Fruit fly (Drosophila melanogaster): Measurements from ENCODE around the gene Ttc1.

The Ttc1 gene

dm6 chr3R:16454192-16454591 lies 11.4 kb upstream of the Ttc1 start, which contains the start of gene CG10405:
CG10405 (plus strand) TSS chr3R:16454492.
- TF ChIP-seq CG11617 (GFP tag; optimal IDR thresholded peaks at IDR 0.05) (no peak), Clk (GFP tag; optimal IDR thresholded peaks at IDR 0.05) (no peak)

DNA sequence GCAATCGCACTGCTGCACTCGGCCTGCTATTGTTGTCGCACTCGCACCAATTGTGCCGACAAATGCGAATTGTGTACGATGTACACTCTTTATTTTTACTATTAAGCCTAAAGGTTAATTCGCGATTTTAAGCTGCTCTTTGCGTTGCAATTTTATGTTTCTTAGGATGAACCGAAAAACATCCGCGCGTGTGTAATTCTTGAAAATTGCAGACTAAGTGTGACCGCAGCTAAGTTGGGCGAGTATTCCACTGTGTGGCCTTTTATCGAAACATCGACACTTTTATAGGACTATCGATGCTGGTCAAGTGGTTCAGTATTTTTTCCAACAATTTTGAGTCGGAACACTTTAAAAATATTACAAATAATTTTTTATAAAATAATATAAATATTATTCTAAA lies 10.8 kb upstream of the Ttc1 start, which contains the start of gene Pak3:
Pak3 (minus strand) TSS at position 225 of the 400 bp plus-strand sequence.
- no peak for TF ChIP-seq tj (GFP tag; optimal IDR thresholded peaks at IDR 0.05)
- peak; percentile 44 for TF ChIP-seq kay (GFP tag; ENCODE audit: borderline replicate concordance)
- TF ChIP-seq CG7101 (tag; optimal IDR thresholded peaks at IDR 0.05), result peak; percentile 22
- no peak for TF ChIP-seq cic (GFP tag; optimal IDR thresholded peaks at IDR 0.05)
- TF ChIP-seq CG1620 (GFP tag; optimal IDR thresholded peaks at IDR 0.05), result peak; percentile 9
- no peak for TF ChIP-seq toe (GFP tag; optimal IDR thresholded peaks at IDR 0.05)
- TF ChIP-seq bab1 (GFP tag; optimal IDR thresholded peaks at IDR 0.05), result peak; percentile 66
- TF ChIP-seq CG14711 (tag; optimal IDR thresholded peaks at IDR 0.05), result peak; percentile 18
- TF ChIP-seq CG33017 (tag; optimal IDR thresholded peaks at IDR 0.05), result peak; percentile 9

dm6 chr3R:16452954-16453587 lies 10.3 kb upstream of the Ttc1 start:
- TF ChIP-seq CG7045 (GFP tag; optimal IDR thresholded peaks at IDR 0.05) (no peak), ovo (GFP tag; optimal IDR thresholded peaks at IDR 0.05) (peak; percentile 47), pad (GFP tag; optimal IDR thresholded peaks at IDR 0.05) (peak; percentile 52), Clk (GFP tag; optimal IDR thresholded peaks at IDR 0.05) (no peak), cic (GFP tag; optimal IDR thresholded peaks at IDR 0.05) (peak; percentile 41), kay (GFP tag; ENCODE audit: borderline replicate concordance) (peak; percentile 99), Crg-1 (GFP tag; optimal IDR thresholded peaks at IDR 0.05) (no peak), Mnt (GFP tag; optimal IDR thresholded peaks at IDR 0.05) (peak; percentile 32), CG12768 (GFP tag; optimal IDR thresholded peaks at IDR 0.05) (peak; percentile 4), CG14711 (tag; optimal IDR thresholded peaks at IDR 0.05) (no peak)

DNA sequence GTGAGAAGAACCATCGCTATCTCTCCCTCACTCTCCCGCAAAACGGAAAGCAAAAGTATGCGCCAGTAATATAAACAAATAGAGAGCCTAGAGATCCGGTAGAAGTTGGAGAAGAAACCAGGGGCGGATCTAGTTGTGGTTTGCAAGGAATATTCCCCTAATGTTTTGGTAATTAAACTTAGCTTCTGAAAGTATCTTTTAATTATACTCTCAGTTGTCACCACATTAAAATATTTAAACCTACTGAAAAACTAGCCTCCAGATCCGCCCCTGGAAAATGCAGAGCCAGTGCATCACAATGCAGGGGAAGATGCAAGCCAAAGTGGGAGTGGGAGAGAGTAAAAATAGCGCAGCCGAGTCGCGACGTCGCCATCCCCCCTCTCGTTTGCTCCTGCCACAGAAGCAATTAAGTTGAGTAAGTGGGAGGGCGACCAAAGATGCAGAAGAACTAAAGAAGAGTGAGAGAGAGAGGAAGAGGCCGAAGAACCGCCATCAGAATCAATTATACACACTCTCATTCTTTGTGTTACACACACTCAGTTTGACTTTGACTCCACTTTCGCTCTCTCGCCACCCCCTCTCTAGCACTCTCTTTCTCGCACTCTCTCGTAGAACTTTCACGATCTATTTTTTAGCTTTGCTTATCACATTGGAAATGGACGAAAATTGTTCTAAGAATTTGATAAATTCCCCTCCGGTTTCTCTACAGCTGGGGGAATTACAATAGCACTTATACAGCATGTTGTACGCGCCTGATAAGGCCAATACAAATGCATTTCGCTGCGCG lies 6.6 kb upstream of the Ttc1 start:
- peak; percentile 92 for TF ChIP-seq CG7045 (GFP tag; optimal IDR thresholded peaks at IDR 0.05)
- TF ChIP-seq CG33017 (tag; optimal IDR thresholded peaks at IDR 0.05), result peak; percentile 96
- peak; percentile 91 for TF ChIP-seq Clk (GFP tag; optimal IDR thresholded peaks at IDR 0.05)
- peak; percentile 95 for TF ChIP-seq kay (GFP tag; ENCODE audit: borderline replicate concordance)
- TF ChIP-seq Crg-1 (GFP tag; optimal IDR thresholded peaks at IDR 0.05), result peak; percentile 86
- peak; percentile 41 for TF ChIP-seq ovo (GFP tag; optimal IDR thresholded peaks at IDR 0.05)
- TF ChIP-seq tj (GFP tag; optimal IDR thresholded peaks at IDR 0.05), result no peak
- peak; percentile 74 for TF ChIP-seq Mnt (GFP tag; optimal IDR thresholded peaks at IDR 0.05)
- peak; percentile 93 for TF ChIP-seq CG14711 (tag; optimal IDR thresholded peaks at IDR 0.05)
- TF ChIP-seq CG1620 (GFP tag; optimal IDR thresholded peaks at IDR 0.05), result peak; percentile 92
- peak; percentile 90 for TF ChIP-seq toe (GFP tag; optimal IDR thresholded peaks at IDR 0.05)
- TF ChIP-seq cic (GFP tag; optimal IDR thresholded peaks at IDR 0.05), result peak; percentile 66
- no peak for TF ChIP-seq cnc (optimal IDR thresholded peaks at IDR 0.05)
- peak; percentile 97 for TF ChIP-seq CG7101 (tag; optimal IDR thresholded peaks at IDR 0.05)
- peak; percentile 90 for TF ChIP-seq CG12768 (GFP tag; optimal IDR thresholded peaks at IDR 0.05)
- TF ChIP-seq Hr96 (GFP tag; optimal IDR thresholded peaks at IDR 0.05), result peak; percentile 88
- TF ChIP-seq CG5204 (GFP tag; optimal IDR thresholded peaks at IDR 0.05), result peak; percentile 92
- peak; percentile 94 for TF ChIP-seq bab1 (GFP tag; optimal IDR thresholded peaks at IDR 0.05)
- peak; percentile 83 for TF ChIP-seq CG11617 (GFP tag; optimal IDR thresholded peaks at IDR 0.05)
- peak; percentile 98 for TF ChIP-seq pad (GFP tag; optimal IDR thresholded peaks at IDR 0.05)

dm6 chr3R:16448378-16449134 lies 5.7 kb upstream of the Ttc1 start:
- TF ChIP-seq cic (GFP tag; optimal IDR thresholded peaks at IDR 0.05), result no peak
- no peak for TF ChIP-seq Mnt (GFP tag; optimal IDR thresholded peaks at IDR 0.05)
- no peak for TF ChIP-seq CG14711 (tag; optimal IDR thresholded peaks at IDR 0.05)
- TF ChIP-seq toe (GFP tag; optimal IDR thresholded peaks at IDR 0.05), result peak; percentile 33
- peak; percentile 68 for TF ChIP-seq CG33017 (tag; optimal IDR thresholded peaks at IDR 0.05)
- TF ChIP-seq CG11617 (GFP tag; optimal IDR thresholded peaks at IDR 0.05), result peak; percentile 73
- TF ChIP-seq CG5204 (GFP tag; optimal IDR thresholded peaks at IDR 0.05), result peak; percentile 31
- TF ChIP-seq tj (GFP tag; optimal IDR thresholded peaks at IDR 0.05), result peak; percentile 41
- TF ChIP-seq CG12768 (GFP tag; optimal IDR thresholded peaks at IDR 0.05), result peak; percentile 74
- peak; percentile 94 for TF ChIP-seq kay (GFP tag; ENCODE audit: borderline replicate concordance)

- TF ChIP-seq CG7045 (GFP tag; optimal IDR thresholded peaks at IDR 0.05) (no peak), bab1 (GFP tag; optimal IDR thresholded peaks at IDR 0.05) (no peak), cic (GFP tag; optimal IDR thresholded peaks at IDR 0.05) (peak; percentile 7), kay (GFP tag; ENCODE audit: borderline replicate concordance) (peak; percentile 69)
Observed at dm6 chr3R:16447448-16448045, 4.7 kb upstream of the Ttc1 start.

Data from whole organism, adult.